Worm (Caenorhabditis elegans) whole organism, L2 larva: Measurements from ENCODE around the gene F47B8.8.

Experiments
- C34F6.9 ChIP-seq: fragments of 150-350 bp; optimal IDR thresholded peaks from 2 replicates; lab custom pipeline; 2014; ENCODE audit warnings: missing biosample characterization, missing genetic modification characterization
- F13H6.1 ChIP-seq: sonication (generic microtip); optimal IDR thresholded peaks from 2 replicates; lab custom pipeline; 2016; ENCODE audit warnings: missing genetic modification characterization, missing compliant biosample characterization
- R02D3.7 ChIP-seq: fragments of 150-350 bp; optimal IDR thresholded peaks from 2 replicates; lab custom pipeline; 2014; ENCODE audit warnings: missing biosample characterization, missing genetic modification characterization
- Y55F3AM.14 ChIP-seq: fragments of 200-800 bp; sonication (Bioruptor generic); optimal IDR thresholded peaks from 2 replicates; lab custom pipeline; 2018; ENCODE audit warnings: mild to moderate bottlenecking, missing genetic modification characterization, missing compliant biosample characterization
- alr-1 ChIP-seq: fragments of 150-350 bp; optimal IDR thresholded peaks from 2 replicates; lab custom pipeline; 2014; ENCODE audit warnings: missing biosample characterization, missing genetic modification characterization
- aly-2 ChIP-seq: fragments of 150-350 bp; optimal IDR thresholded peaks from 2 replicates; lab custom pipeline; 2014; ENCODE audit warnings: missing biosample characterization, missing genetic modification characterization
- ama-1 ChIP-seq: fragments of 150-350 bp; optimal IDR thresholded peaks from 2 replicates; lab custom pipeline; 2018; ENCODE audit warnings: inconsistent platforms
- blmp-1 ChIP-seq: sonication (generic microtip); optimal IDR thresholded peaks from 2 replicates; lab custom pipeline; 2017; ENCODE audit warnings: missing genetic modification characterization, mild to moderate bottlenecking, missing compliant biosample characterization, antibody characterized with exemption, moderate library complexity; ENCODE audit not compliant: insufficient read depth
- ceh-16 ChIP-seq: fragments of 150-350 bp; optimal IDR thresholded peaks from 2 replicates; lab custom pipeline; 2014; ENCODE audit warnings: missing biosample characterization, missing genetic modification characterization
- ceh-82 ChIP-seq: fragments of 150-350 bp; optimal IDR thresholded peaks from 2 replicates; lab custom pipeline; 2014; ENCODE audit warnings: missing biosample characterization, missing genetic modification characterization
- crh-2 ChIP-seq: sonication (generic microtip); optimal IDR thresholded peaks from 2 replicates; lab custom pipeline; 2017; ENCODE audit warnings: missing biosample characterization, missing genetic modification characterization
- dmd-4 ChIP-seq: sonication (generic microtip); optimal IDR thresholded peaks from 2 replicates; lab custom pipeline; 2017; ENCODE audit warnings: missing biosample characterization, missing genetic modification characterization
- egl-27 ChIP-seq: sonication (generic microtip); optimal IDR thresholded peaks from 3 replicates; lab custom pipeline; 2017; ENCODE audit warnings: missing biosample characterization, missing genetic modification reagents, missing genetic modification characterization
- elt-1 ChIP-seq: fragments of 150-350 bp; optimal IDR thresholded peaks from 2 replicates; lab custom pipeline; 2014; ENCODE audit warnings: missing biosample characterization, missing genetic modification characterization
- elt-3 ChIP-seq: sonication (generic microtip); optimal IDR thresholded peaks from 2 replicates; lab custom pipeline; 2017; ENCODE audit warnings: missing biosample characterization, missing genetic modification characterization
- fos-1 ChIP-seq: fragments of 150-350 bp; optimal IDR thresholded peaks from 2 replicates; lab custom pipeline; 2014; ENCODE audit warnings: missing biosample characterization, missing genetic modification characterization
- gmeb-1 ChIP-seq: fragments of 150-350 bp; optimal IDR thresholded peaks from 2 replicates; lab custom pipeline; 2014; ENCODE audit warnings: missing biosample characterization, missing genetic modification characterization
- lin-11 ChIP-seq: fragments of 150-350 bp; sonication (generic microtip); optimal IDR thresholded peaks from 2 replicates; lab custom pipeline; 2014; ENCODE audit warnings: missing biosample characterization, missing genetic modification characterization, inconsistent platforms, mixed read lengths
- lin-13 ChIP-seq: fragments of 150-350 bp; optimal IDR thresholded peaks from 2 replicates; lab custom pipeline; 2014; ENCODE audit warnings: missing biosample characterization, missing genetic modification reagents, missing genetic modification characterization
- lin-39 ChIP-seq: fragments of 150-350 bp; optimal IDR thresholded peaks from 2 replicates; lab custom pipeline; 2014; ENCODE audit warnings: missing biosample characterization, missing genetic modification reagents, missing genetic modification characterization
- lsy-2 ChIP-seq, 2 experiments: fragments of 150-350 bp in 1 of 2; sonication (generic microtip) in 1 of 2; optimal IDR thresholded peaks; 2 replicates each; lab custom pipeline; 2014 to 2017; ENCODE audit warnings: missing biosample characterization in 2 of 2, missing genetic modification characterization in 2 of 2
- mbf-1 ChIP-seq: sonication (generic microtip); optimal IDR thresholded peaks from 2 replicates; lab custom pipeline; 2017; ENCODE audit warnings: missing biosample characterization, missing genetic modification characterization
- nhr-10 ChIP-seq: sonication (generic microtip); optimal IDR thresholded peaks from 2 replicates; lab custom pipeline; 2017; ENCODE audit warnings: missing biosample characterization, missing genetic modification characterization
- nhr-11 ChIP-seq: fragments of 150-350 bp; optimal IDR thresholded peaks from 2 replicates; lab custom pipeline; 2014; ENCODE audit warnings: missing biosample characterization, missing genetic modification characterization
- nhr-12 ChIP-seq: fragments of 150-350 bp; optimal IDR thresholded peaks from 2 replicates; lab custom pipeline; 2014; ENCODE audit warnings: missing biosample characterization, missing genetic modification characterization
- nhr-21 ChIP-seq: fragments of 150-350 bp; optimal IDR thresholded peaks from 2 replicates; lab custom pipeline; 2014; ENCODE audit warnings: missing biosample characterization, missing genetic modification characterization
- nhr-23 ChIP-seq: fragments of 150-350 bp; optimal IDR thresholded peaks from 2 replicates; lab custom pipeline; 2014; ENCODE audit warnings: missing biosample characterization, missing genetic modification reagents, missing genetic modification characterization
- nhr-237 ChIP-seq: fragments of 150-350 bp; optimal IDR thresholded peaks from 2 replicates; lab custom pipeline; 2014; ENCODE audit warnings: missing biosample characterization, missing genetic modification characterization
- nhr-25 ChIP-seq: fragments of 150-350 bp; sonication (generic microtip); optimal IDR thresholded peaks from 3 replicates; lab custom pipeline; 2014; ENCODE audit warnings: missing biosample characterization, missing genetic modification characterization
- skn-1 ChIP-seq: sonication (generic microtip); optimal IDR thresholded peaks from 2 replicates; lab custom pipeline; 2017; ENCODE audit warnings: missing biosample characterization, missing genetic modification characterization
- sma-3 ChIP-seq: sonication (generic microtip); optimal IDR thresholded peaks from 2 replicates; lab custom pipeline; 2016; ENCODE audit warnings: missing genetic modification reagents, missing genetic modification characterization, missing compliant biosample characterization
- sma-9 ChIP-seq, 2 experiments: fragments of 150-350 bp in 1 of 2; sonication (generic microtip) in 1 of 2; optimal IDR thresholded peaks; 2 replicates each; lab custom pipeline; 2014 to 2016; ENCODE audit warnings: missing genetic modification characterization in 2 of 2, mild to moderate bottlenecking in 1 of 2, missing biosample characterization in 1 of 2, missing compliant biosample characterization in 1 of 2, missing genetic modification reagents in 1 of 2, moderate library complexity in 1 of 2
- unc-62 ChIP-seq: fragments of 150-350 bp; optimal IDR thresholded peaks from 2 replicates; lab custom pipeline; 2014; ENCODE audit warnings: missing biosample characterization, missing genetic modification reagents, missing genetic modification characterization
- ztf-11 ChIP-seq: sonication (generic microtip); optimal IDR thresholded peaks from 2 replicates; lab custom pipeline; 2017; ENCODE audit warnings: missing biosample characterization, missing genetic modification characterization

F47B8.8 gene

ce11 chrV:14331477-14331876 is at the start of gene F47B8.8:
TSS of gene F47B8.8 (plus strand) at chrV:14331733.
- no peak for TF ChIP-seq sma-9 (GFP tag; optimal IDR thresholded peaks at IDR 0.05; lab: Kevin White, UChicago)
- TF ChIP-seq sma-9 (tag; optimal IDR thresholded peaks at IDR 0.05; lab: Kevin White, UChicago), result no peak
- TF ChIP-seq sma-3, result no peak
- peak; percentile 30 for TF ChIP-seq nhr-25 (tag; lab: Kevin White, UChicago)

ce11 chrV:14282222-14282709 is 49.3 kb upstream of the F47B8.8 start, which contains the start of the genes srt-74 and F40G12.9:
TSS of gene srt-74 (minus strand) at chrV:14282322.
TSS of gene F40G12.9 (plus strand) at chrV:14282659.
- TF ChIP-seq ama-1 (no peak), sma-9 (GFP tag; optimal IDR thresholded peaks at IDR 0.05; lab: Kevin White, UChicago) (no peak), sma-9 (tag; optimal IDR thresholded peaks at IDR 0.05; lab: Kevin White, UChicago) (no peak), gmeb-1 (no peak), nhr-237 (no peak), Y55F3AM.14 (GFP tag; lab: Kevin White, UChicago) (no peak), ztf-11 (tag; lab: Kevin White, UChicago) (no peak), egl-27 (tag; lab: Kevin White, UChicago) (no peak), fos-1 (no peak), nhr-23 (tag; lab: Kevin White, UChicago) (no peak), nhr-10 (no peak), nhr-21 (tag; lab: Kevin White, UChicago) (no peak)
- TF ChIP-seq, all 48 proteins: peak for 0

- TF ChIP-seq nhr-10 (no peak), ama-1 (no peak), Y55F3AM.14 (GFP tag; lab: Kevin White, UChicago) (no peak), skn-1 (tag; lab: Kevin White, UChicago) (no peak), mbf-1 (tag; lab: Kevin White, UChicago) (no peak), elt-3 (tag; lab: Kevin White, UChicago) (no peak)
These were observed 48.3 kb upstream of the F47B8.8 start, which contains the start of gene F40G12.10 for ce11 chrV:14283241-14283640. TSS of gene F40G12.10 (plus strand) at chrV:14283541.

ce11 chrV:14285803-14286202 is 45.7 kb upstream of the F47B8.8 start, which contains the start of gene F40G12.11:
TSS of gene F40G12.11 (plus strand) at chrV:14286171.
- TF ChIP-seq lin-11 (tag; lab: Kevin White, UChicago) (no peak), elt-3 (tag; lab: Kevin White, UChicago) (no peak)

ce11 chrV:14289363-14289762 is 42.2 kb upstream of the F47B8.8 start, which contains the start of gene F14D7.1:
TSS of gene F14D7.1 (minus strand) at chrV:14289463.
- TF ChIP-seq nhr-23 (tag; lab: Kevin White, UChicago) (no peak), unc-62 (GFP tag; lab: Kevin White, UChicago) (no peak), alr-1 (tag; lab: Kevin White, UChicago) (no peak), elt-1 (no peak), blmp-1 (tag; lab: Kevin White, UChicago) (no peak), nhr-11 (tag; lab: Kevin White, UChicago) (no peak), ceh-16 (no peak), lin-13 (no peak), nhr-21 (tag; lab: Kevin White, UChicago) (no peak), elt-3 (tag; lab: Kevin White, UChicago) (no peak), sma-3 (no peak), ceh-82 (tag; lab: Kevin White, UChicago) (no peak)

- TF ChIP-seq F13H6.1 (tag; lab: Kevin White, UChicago) (no peak), nhr-23 (tag; lab: Kevin White, UChicago) (no peak), nhr-25 (tag; lab: Kevin White, UChicago) (no peak), alr-1 (tag; lab: Kevin White, UChicago) (no peak), elt-1 (no peak), lin-39 (no peak), nhr-12 (tag; lab: Kevin White, UChicago) (no peak), elt-3 (tag; lab: Kevin White, UChicago) (no peak), ztf-11 (tag; lab: Kevin White, UChicago) (no peak), mbf-1 (tag; lab: Kevin White, UChicago) (no peak), crh-2 (tag; lab: Kevin White, UChicago) (no peak), aly-2 (no peak), R02D3.7 (no peak), ceh-82 (tag; lab: Kevin White, UChicago) (no peak), C34F6.9 (tag; lab: Kevin White, UChicago) (no peak), gmeb-1 (no peak), skn-1 (tag; lab: Kevin White, UChicago) (no peak), lsy-2 (tag; optimal IDR thresholded peaks at IDR 0.05; lab: Kevin White, UChicago) (no peak), sma-3 (no peak), dmd-4 (tag; lab: Kevin White, UChicago) (no peak)
These were observed 40.9 kb upstream of the F47B8.8 start, which contains the start of gene F14D7.18 for ce11 chrV:14290636-14291035. TSS of gene F14D7.18 (minus strand) at chrV:14290736.
